Worm (Caenorhabditis elegans): ENCODE results near the gene smk-1.

Gene smk-1

ce11 chrV:8651007-8651711 lies 43.6 kb downstream of the smk-1 start:
- TF ChIP-seq tbx-11 (GFP tag; IDR thresholded peaks at IDR 0.05) (no peak), B0310.2 (tag; optimal IDR thresholded peaks at IDR 0.05) (no peak), flt-1 (GFP tag; IDR thresholded peaks at IDR 0.05) (no peak), ama-1 (optimal IDR thresholded peaks at IDR 0.05) (no peak), F13C5.2 (tag; optimal IDR thresholded peaks at IDR 0.05) (no peak), tbx-37 (GFP tag; conservative IDR thresholded peaks at IDR 0.05) (no peak), ceh-36 (tag; optimal IDR thresholded peaks at IDR 0.05) (no peak), aly-1 (tag; optimal IDR thresholded peaks at IDR 0.05) (no peak), ceh-13 (GFP tag; optimal IDR thresholded peaks at IDR 0.05) (no peak), scrt-1 (GFP tag; IDR thresholded peaks at IDR 0.05) (no peak), hmbx-1 (tag; optimal IDR thresholded peaks at IDR 0.05) (no peak), hmg-4 (GFP tag; optimal IDR thresholded peaks at IDR 0.05) (no peak), hnd-1 (tag; optimal IDR thresholded peaks at IDR 0.05) (no peak), pes-1 (GFP tag; IDR thresholded peaks at IDR 0.05) (no peak)

- TF ChIP-seq tra-4 (tag; optimal IDR thresholded peaks at IDR 0.05): no peak
- no peak for TF ChIP-seq ets-7 (tag; optimal IDR thresholded peaks at IDR 0.05)
- TF ChIP-seq pes-1 (GFP tag; IDR thresholded peaks at IDR 0.05): no peak
- no peak for TF ChIP-seq ceh-36 (tag; optimal IDR thresholded peaks at IDR 0.05)
- no peak for TF ChIP-seq F13C5.2 (tag; optimal IDR thresholded peaks at IDR 0.05)
- TF ChIP-seq ceh-13 (GFP tag; optimal IDR thresholded peaks at IDR 0.05): no peak
- no peak for TF ChIP-seq hmbx-1 (tag; optimal IDR thresholded peaks at IDR 0.05)
- TF ChIP-seq hmg-4 (GFP tag; optimal IDR thresholded peaks at IDR 0.05): no peak
These were observed 44.6 kb downstream of the smk-1 start for ce11 chrV:8652177-8652576.

ce11 chrV:8653080-8653821 lies 45.7 kb downstream of the smk-1 start:
- no peak for TF ChIP-seq hnd-1 (tag; optimal IDR thresholded peaks at IDR 0.05)
- no peak for TF ChIP-seq hmbx-1 (tag; optimal IDR thresholded peaks at IDR 0.05)
- no peak for TF ChIP-seq B0310.2 (tag; optimal IDR thresholded peaks at IDR 0.05)

ce11 chrV:8654460-8655419 lies 47.1 kb downstream of the smk-1 start:
- TF ChIP-seq ceh-36 (tag; optimal IDR thresholded peaks at IDR 0.05) (no peak), scrt-1 (GFP tag; IDR thresholded peaks at IDR 0.05) (no peak), hmg-4 (GFP tag; optimal IDR thresholded peaks at IDR 0.05) (no peak), ceh-13 (GFP tag; optimal IDR thresholded peaks at IDR 0.05) (no peak), hmbx-1 (tag; optimal IDR thresholded peaks at IDR 0.05) (no peak), ets-7 (tag; optimal IDR thresholded peaks at IDR 0.05) (no peak), aly-1 (tag; optimal IDR thresholded peaks at IDR 0.05) (no peak), sea-1 (GFP tag; conservative IDR thresholded peaks at IDR 0.05) (no peak), tbx-11 (GFP tag; IDR thresholded peaks at IDR 0.05) (no peak), tbx-37 (GFP tag; conservative IDR thresholded peaks at IDR 0.05) (no peak), pes-1 (GFP tag; IDR thresholded peaks at IDR 0.05) (no peak), ama-1 (optimal IDR thresholded peaks at IDR 0.05) (no peak), tra-4 (tag; optimal IDR thresholded peaks at IDR 0.05) (no peak), hnd-1 (tag; optimal IDR thresholded peaks at IDR 0.05) (no peak), B0310.2 (tag; optimal IDR thresholded peaks at IDR 0.05) (no peak), F13C5.2 (tag; optimal IDR thresholded peaks at IDR 0.05) (no peak), flt-1 (GFP tag; IDR thresholded peaks at IDR 0.05) (no peak)

ce11 chrV:8657911-8658310 lies 50.3 kb downstream of the smk-1 start:
- TF ChIP-seq pes-1 (GFP tag; IDR thresholded peaks at IDR 0.05): no peak
- no peak for TF ChIP-seq scrt-1 (GFP tag; IDR thresholded peaks at IDR 0.05)
- TF ChIP-seq hmbx-1 (tag; optimal IDR thresholded peaks at IDR 0.05): no peak
- TF ChIP-seq aly-1 (tag; optimal IDR thresholded peaks at IDR 0.05): no peak
- no peak for TF ChIP-seq hmg-4 (GFP tag; optimal IDR thresholded peaks at IDR 0.05)
- TF ChIP-seq ama-1 (optimal IDR thresholded peaks at IDR 0.05): no peak
- no peak for TF ChIP-seq flt-1 (GFP tag; IDR thresholded peaks at IDR 0.05)
- TF ChIP-seq sea-1 (GFP tag; conservative IDR thresholded peaks at IDR 0.05): no peak

- TF ChIP-seq ceh-36 (tag; optimal IDR thresholded peaks at IDR 0.05) (no peak), hmbx-1 (tag; optimal IDR thresholded peaks at IDR 0.05) (no peak), ama-1 (optimal IDR thresholded peaks at IDR 0.05) (no peak), F13C5.2 (tag; optimal IDR thresholded peaks at IDR 0.05) (no peak), tbx-37 (GFP tag; conservative IDR thresholded peaks at IDR 0.05) (no peak), hmg-4 (GFP tag; optimal IDR thresholded peaks at IDR 0.05) (no peak), pes-1 (GFP tag; IDR thresholded peaks at IDR 0.05) (no peak), ceh-13 (GFP tag; optimal IDR thresholded peaks at IDR 0.05) (no peak), sea-1 (GFP tag; conservative IDR thresholded peaks at IDR 0.05) (no peak), flt-1 (GFP tag; IDR thresholded peaks at IDR 0.05) (no peak), tbx-11 (GFP tag; IDR thresholded peaks at IDR 0.05) (no peak), tra-4 (tag; optimal IDR thresholded peaks at IDR 0.05) (no peak), B0310.2 (tag; optimal IDR thresholded peaks at IDR 0.05) (no peak), ets-7 (tag; optimal IDR thresholded peaks at IDR 0.05) (no peak), hnd-1 (tag; optimal IDR thresholded peaks at IDR 0.05) (no peak), scrt-1 (GFP tag; IDR thresholded peaks at IDR 0.05) (no peak), aly-1 (tag; optimal IDR thresholded peaks at IDR 0.05) (no peak)
These were observed 51.2 kb downstream of the smk-1 start for ce11 chrV:8658577-8659362.

All from whole organism, early embryonic.